Worm (Caenorhabditis elegans) whole organism, late embryonic: Measurements from ENCODE around the gene dim-1.

Source experiments
- C08G9.2 ChIP-seq: sonication (generic microtip); optimal IDR thresholded peaks from 2 replicates; lab custom pipeline; 2016; ENCODE audit warnings: mild to moderate bottlenecking, missing genetic modification characterization, moderate library complexity, missing compliant biosample characterization
- C38D4.7 ChIP-seq: fragments of 200-800 bp; sonication (Bioruptor generic); optimal IDR thresholded peaks from 2 replicates; lab custom pipeline; 2018; ENCODE audit warnings: mild to moderate bottlenecking, missing genetic modification characterization, moderate library complexity, missing compliant biosample characterization
- F13H6.1 ChIP-seq: sonication (generic microtip); optimal IDR thresholded peaks from 2 replicates; lab custom pipeline; 2016; ENCODE audit warnings: missing genetic modification characterization, missing compliant biosample characterization
- K02D7.2 ChIP-seq: sonication (generic microtip); optimal IDR thresholded peaks from 2 replicates; lab custom pipeline; 2017; ENCODE audit warnings: mild to moderate bottlenecking, missing genetic modification characterization, missing compliant biosample characterization
- K09A11.1 ChIP-seq: sonication (generic microtip); optimal IDR thresholded peaks from 2 replicates; lab custom pipeline; 2017; ENCODE audit warnings: antibody characterized with exemption, mild to moderate bottlenecking, missing genetic modification characterization, missing compliant biosample characterization; ENCODE audit not compliant: insufficient read depth
- Y22D7AL.16 ChIP-seq: sonication (generic microtip); optimal IDR thresholded peaks from 2 replicates; lab custom pipeline; 2016; ENCODE audit warnings: missing genetic modification characterization, missing compliant biosample characterization
- ama-1 ChIP-seq: fragments of 150-350 bp; optimal IDR thresholded peaks from 2 replicates; lab custom pipeline; 2014
- ceh-18 ChIP-seq: sonication (generic microtip); optimal IDR thresholded peaks from 2 replicates; lab custom pipeline; 2016; ENCODE audit warnings: missing genetic modification characterization, missing compliant biosample characterization
- ceh-2 ChIP-seq: sonication (generic microtip); optimal IDR thresholded peaks from 2 replicates; lab custom pipeline; 2016; ENCODE audit warnings: missing genotype, missing genetic modification characterization, missing compliant biosample characterization
- ceh-31 ChIP-seq: sonication (generic microtip); optimal IDR thresholded peaks from 2 replicates; lab custom pipeline; 2016; ENCODE audit warnings: missing genetic modification characterization, missing compliant biosample characterization
- ceh-34 ChIP-seq: sonication (generic microtip); optimal IDR thresholded peaks from 2 replicates; lab custom pipeline; 2016; ENCODE audit warnings: mild to moderate bottlenecking, missing genetic modification characterization, missing compliant biosample characterization
- ceh-45 ChIP-seq: fragments of 200-800 bp; sonication (Bioruptor generic); IDR thresholded peaks from 2 replicates; pipeline ENCODE4 v1.3.6; 2022; ENCODE audit warnings: missing genetic modification reagents, missing genetic modification characterization, missing compliant biosample characterization
- ceh-48 ChIP-seq: sonication (generic microtip); optimal IDR thresholded peaks from 2 replicates; lab custom pipeline; 2016; ENCODE audit warnings: missing genetic modification characterization, inconsistent platforms, missing compliant biosample characterization
- ceh-9 ChIP-seq: sonication (generic microtip); optimal IDR thresholded peaks from 2 replicates; lab custom pipeline; 2016; ENCODE audit warnings: mild to moderate bottlenecking, missing genetic modification characterization, inconsistent platforms, missing compliant biosample characterization
- che-1 ChIP-seq: sonication (generic microtip); optimal IDR thresholded peaks from 2 replicates; lab custom pipeline; 2016; ENCODE audit warnings: mild to moderate bottlenecking, missing genetic modification characterization, missing compliant biosample characterization
- dmd-4 ChIP-seq: sonication (generic microtip); optimal IDR thresholded peaks from 2 replicates; lab custom pipeline; 2016; ENCODE audit warnings: borderline replicate concordance, missing genetic modification characterization, missing compliant biosample characterization
- elt-2 ChIP-seq: sonication (generic microtip); optimal IDR thresholded peaks from 2 replicates; lab custom pipeline; 2016; ENCODE audit warnings: missing genetic modification reagents, missing genetic modification characterization, missing compliant biosample characterization
- ets-4 ChIP-seq: sonication (generic microtip); optimal IDR thresholded peaks from 2 replicates; lab custom pipeline; 2016; ENCODE audit warnings: missing genetic modification characterization, missing compliant biosample characterization
- fax-1 ChIP-seq: sonication (generic microtip); optimal IDR thresholded peaks from 2 replicates; lab custom pipeline; 2016; ENCODE audit warnings: missing genotype, missing genetic modification characterization, missing compliant biosample characterization
- fkh-10 ChIP-seq: fragments of 150-350 bp; optimal IDR thresholded peaks from 2 replicates; lab custom pipeline; 2014; ENCODE audit warnings: missing biosample characterization, missing genetic modification reagents, missing genetic modification characterization
- gmeb-2 ChIP-seq: sonication (generic microtip); optimal IDR thresholded peaks from 2 replicates; lab custom pipeline; 2016; ENCODE audit warnings: missing genetic modification characterization, inconsistent platforms, missing compliant biosample characterization
- hlh-13 ChIP-seq: fragments of 200-800 bp; sonication (Bioruptor generic); optimal IDR thresholded peaks from 2 replicates; lab custom pipeline; 2018; ENCODE audit warnings: mild to moderate bottlenecking, missing genetic modification characterization, missing compliant biosample characterization
- hlh-15 ChIP-seq: sonication (generic microtip); optimal IDR thresholded peaks from 2 replicates; lab custom pipeline; 2016; ENCODE audit warnings: missing genetic modification characterization, missing compliant biosample characterization
- hlh-30 ChIP-seq: sonication (generic microtip); optimal IDR thresholded peaks from 2 replicates; lab custom pipeline; 2017; ENCODE audit warnings: antibody characterized with exemption, missing genetic modification characterization, missing compliant biosample characterization; ENCODE audit not compliant: insufficient read depth
- lin-11 ChIP-seq: fragments of 200-800 bp; sonication (Bioruptor generic); optimal IDR thresholded peaks from 2 replicates; lab custom pipeline; 2018; ENCODE audit warnings: mild to moderate bottlenecking, missing genetic modification characterization, missing compliant biosample characterization
- mec-3 ChIP-seq: sonication (generic microtip); optimal IDR thresholded peaks from 2 replicates; lab custom pipeline; 2016; ENCODE audit warnings: borderline replicate concordance, missing genetic modification characterization, missing compliant biosample characterization
- nfya-1 ChIP-seq: sonication (generic microtip); optimal IDR thresholded peaks from 2 replicates; lab custom pipeline; 2017; ENCODE audit warnings: missing genetic modification characterization, mild to moderate bottlenecking, missing compliant biosample characterization, antibody characterized with exemption, moderate library complexity
- nhr-11 ChIP-seq: fragments of 150-350 bp; optimal IDR thresholded peaks from 2 replicates; lab custom pipeline; 2014; ENCODE audit warnings: missing biosample characterization, missing genetic modification characterization
- pat-9 ChIP-seq: fragments of 200-800 bp; sonication (Bioruptor generic); optimal IDR thresholded peaks from 2 replicates; lab custom pipeline; 2018; ENCODE audit warnings: mild to moderate bottlenecking, missing genetic modification characterization, moderate library complexity, missing compliant biosample characterization
- pax-1 ChIP-seq: fragments of 150-350 bp; optimal IDR thresholded peaks from 2 replicates; lab custom pipeline; 2014; ENCODE audit warnings: missing biosample characterization, missing genetic modification characterization
- pha-2 ChIP-seq: sonication (generic microtip); optimal IDR thresholded peaks from 2 replicates; lab custom pipeline; 2017; ENCODE audit warnings: mild to moderate bottlenecking, missing genetic modification characterization, missing compliant biosample characterization
- pros-1 ChIP-seq: fragments of 150-350 bp; optimal IDR thresholded peaks from 2 replicates; lab custom pipeline; 2014; ENCODE audit warnings: missing biosample characterization, missing genetic modification reagents, missing genetic modification characterization
- ref-2 ChIP-seq: sonication (generic microtip); optimal IDR thresholded peaks from 2 replicates; lab custom pipeline; 2016; ENCODE audit warnings: missing genetic modification characterization, missing compliant biosample characterization
- sdc-2 ChIP-seq: sonication (generic microtip); optimal IDR thresholded peaks from 2 replicates; lab custom pipeline; 2016; ENCODE audit warnings: missing genotype, missing genetic modification characterization, missing compliant biosample characterization
- sox-4 ChIP-seq: sonication (generic microtip); optimal IDR thresholded peaks from 2 replicates; lab custom pipeline; 2017; ENCODE audit warnings: mild to moderate bottlenecking, missing genetic modification characterization, inconsistent platforms, missing compliant biosample characterization
- syd-9 ChIP-seq: sonication (generic microtip); optimal IDR thresholded peaks from 2 replicates; lab custom pipeline; 2016; ENCODE audit warnings: mild to moderate bottlenecking, missing genetic modification characterization, moderate library complexity, missing compliant biosample characterization
- tbx-2 ChIP-seq: sonication (generic microtip); optimal IDR thresholded peaks from 2 replicates; lab custom pipeline; 2016; ENCODE audit warnings: missing genetic modification characterization, missing compliant biosample characterization
- unc-42 ChIP-seq: sonication (generic microtip); optimal IDR thresholded peaks from 2 replicates; lab custom pipeline; 2016; ENCODE audit warnings: missing genotype, missing genetic modification characterization, missing compliant biosample characterization
- unc-86 ChIP-seq: sonication (generic microtip); optimal IDR thresholded peaks from 2 replicates; lab custom pipeline; 2016; ENCODE audit warnings: missing genetic modification characterization, missing compliant biosample characterization
- ztf-16 ChIP-seq: sonication (generic microtip); optimal IDR thresholded peaks from 2 replicates; lab custom pipeline; 2017; ENCODE audit warnings: missing genetic modification characterization, missing compliant biosample characterization

dim-1 gene

DNA sequence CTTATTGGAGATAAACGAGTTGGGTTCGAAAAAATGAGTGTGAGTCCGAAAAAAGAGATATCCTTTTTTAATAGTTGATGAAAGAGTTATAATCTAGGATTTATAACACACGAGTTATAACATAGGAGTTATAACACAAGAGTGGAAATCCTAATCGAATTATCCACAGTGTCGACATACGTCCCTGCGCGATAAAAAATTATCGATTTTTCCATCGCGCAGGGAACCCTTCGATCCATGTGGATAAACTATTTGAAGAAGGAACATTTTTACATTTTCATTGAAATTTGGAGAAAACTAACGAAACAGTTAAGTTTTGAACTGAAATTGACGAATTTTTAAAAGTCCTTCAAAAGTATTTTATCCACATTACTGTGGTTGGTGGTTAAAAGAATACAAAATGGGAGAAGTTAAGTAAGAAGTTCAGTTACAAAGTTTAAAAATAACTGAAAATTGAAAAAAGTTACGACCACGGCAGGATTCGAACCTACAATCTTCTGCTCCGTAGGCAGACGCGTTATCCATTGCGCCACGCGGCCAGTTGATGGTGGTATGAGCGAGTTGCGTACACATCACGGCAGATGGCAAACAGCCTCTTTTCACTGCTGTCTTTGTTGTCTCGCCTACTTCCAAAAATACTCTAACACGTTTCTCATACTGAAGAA lies 21.7 kb downstream of the dim-1 start (continued):
- TF ChIP-seq hlh-15 (no peak), sdc-2 (tag; lab: Kevin White, UChicago) (peak; percentile 99), mec-3 (no peak), unc-42 (tag; lab: Kevin White, UChicago) (peak; percentile 95), fax-1 (tag; lab: Kevin White, UChicago) (no peak), K09A11.1 (peak; percentile 76), ama-1 (lab: Kevin White, UChicago) (no peak), pha-2 (no peak), elt-2 (tag; lab: Kevin White, UChicago) (peak; percentile 28), K02D7.2 (no peak), ceh-45 (GFP tag; lab: Robert Waterston, UW) (no peak; the same call in 1 of the 2 replicates), lin-11 (tag; lab: Kevin White, UChicago) (no peak), pros-1 (tag; lab: Kevin White, UChicago) (peak; percentile 76), ceh-2 (tag; lab: Kevin White, UChicago) (peak; percentile 57), nfya-1 (tag; lab: Kevin White, UChicago) (peak; percentile 94), dmd-4 (tag; lab: Kevin White, UChicago) (no peak), C08G9.2 (tag; lab: Kevin White, UChicago) (peak; percentile 46), Y22D7AL.16 (tag; lab: Kevin White, UChicago) (no peak), ets-4 (no peak), nhr-11 (tag; lab: Kevin White, UChicago) (no peak), ref-2 (tag; lab: Kevin White, UChicago) (peak; percentile 95), sox-4 (no peak), ceh-18 (tag; lab: Kevin White, UChicago) (peak; percentile 99), ceh-9 (tag; lab: Kevin White, UChicago) (no peak), che-1 (tag; lab: Kevin White, UChicago) (no peak)
- TF ChIP-seq, all 69 proteins: peak for 36

DNA sequence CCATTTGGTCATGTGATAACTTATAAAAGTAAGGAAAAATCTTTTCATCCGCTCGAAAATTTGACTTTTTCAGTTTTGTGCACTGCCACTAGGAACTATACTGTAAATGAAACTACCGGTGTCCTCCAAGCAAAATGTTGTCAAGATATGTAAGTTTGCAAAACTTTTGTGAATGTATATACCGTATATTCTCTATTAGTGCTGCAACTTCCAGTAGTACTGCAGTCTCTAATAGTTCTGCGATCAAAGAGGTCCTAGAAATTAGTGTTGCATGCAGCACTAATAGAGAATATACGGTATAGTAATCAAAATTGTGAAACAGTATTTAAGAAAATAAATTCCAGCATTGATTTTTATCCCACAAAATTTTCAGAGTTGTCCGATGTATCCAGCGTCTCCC lies 28.0 kb downstream of the dim-1 start:
- TF ChIP-seq fkh-10 (GFP tag; lab: Kevin White, UChicago) (no peak), hlh-13 (GFP tag; lab: Kevin White, UChicago) (no peak), K09A11.1 (no peak), unc-86 (tag; lab: Kevin White, UChicago) (no peak), ref-2 (tag; lab: Kevin White, UChicago) (no peak), syd-9 (tag; lab: Kevin White, UChicago) (no peak), C38D4.7 (no peak), pat-9 (tag; lab: Kevin White, UChicago) (no peak)

DNA sequence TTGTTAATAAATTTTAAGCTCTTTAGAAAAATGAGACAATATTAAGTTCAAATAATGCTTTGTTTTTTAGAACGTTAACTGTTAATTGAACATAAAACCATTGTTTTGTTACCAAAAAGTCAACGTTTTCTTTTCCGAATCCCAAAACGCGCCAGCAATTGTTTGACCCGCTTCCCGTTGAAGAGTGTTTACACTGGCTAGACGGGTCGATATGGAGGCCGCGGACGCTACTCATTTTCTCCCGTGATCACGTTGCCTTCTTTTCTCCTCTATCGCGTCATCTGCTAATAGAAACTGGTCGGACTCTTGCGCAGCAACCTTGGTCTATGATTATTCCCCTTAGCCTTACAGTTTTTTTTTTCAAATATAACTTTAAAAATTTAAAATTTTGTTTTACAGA lies 28.9 kb downstream of the dim-1 start, which contains the start of gene C34D10.1:
Gene C34D10.1, plus strand, starts transcription at position 400 of the 400 bp plus-strand sequence.
- TF ChIP-seq ceh-31 (peak; percentile 46), nfya-1 (tag; lab: Kevin White, UChicago) (peak; percentile 42), ceh-34 (tag; lab: Kevin White, UChicago) (peak; percentile 31), hlh-30 (tag; lab: Kevin White, UChicago) (peak; percentile 63), gmeb-2 (tag; lab: Kevin White, UChicago) (no peak), sdc-2 (tag; lab: Kevin White, UChicago) (peak; percentile 66), ref-2 (tag; lab: Kevin White, UChicago) (peak; percentile 43), ztf-16 (tag; lab: Kevin White, UChicago) (no peak), ceh-48 (peak; percentile 35), ceh-18 (tag; lab: Kevin White, UChicago) (peak; percentile 35), tbx-2 (tag; lab: Kevin White, UChicago) (peak; percentile 16), F13H6.1 (peak; percentile 26), pax-1 (tag; lab: Kevin White, UChicago) (no peak)
